Worm (Caenorhabditis elegans) whole organism, early embryonic: ENCODE results near the gene C45B2.8.

Experiments used
- B0310.2 ChIP-seq: sonication (generic microtip); optimal IDR thresholded peaks from 2 replicates; lab custom pipeline; 2016; ENCODE audit warnings: mild to moderate bottlenecking, missing genetic modification characterization, missing compliant biosample characterization
- aly-1 ChIP-seq: sonication (generic microtip); optimal IDR thresholded peaks from 2 replicates; lab custom pipeline; 2016; ENCODE audit warnings: missing genetic modification characterization, missing compliant biosample characterization
- ama-1 ChIP-seq: fragments of 150-350 bp; optimal IDR thresholded peaks from 2 replicates; lab custom pipeline; 2014
- hnd-1 ChIP-seq: sonication (generic microtip); optimal IDR thresholded peaks from 2 replicates; lab custom pipeline; 2016; ENCODE audit warnings: missing genetic modification characterization, missing compliant biosample characterization
- pes-1 ChIP-seq: fragments of 200-800 bp; sonication (Bioruptor generic); IDR thresholded peaks from 2 replicates; pipeline ENCODE4 v1.3.6; 2022; ENCODE audit warnings: missing genetic modification reagents, missing genetic modification characterization, missing compliant biosample characterization
- tbx-11 ChIP-seq: fragments of 200-800 bp; sonication (Bioruptor generic); IDR thresholded peaks from 2 replicates; pipeline ENCODE4 v1.3.6; 2022; ENCODE audit warnings: missing genetic modification characterization, missing compliant biosample characterization
- tbx-37 ChIP-seq: fragments of 200-800 bp; sonication (Bioruptor generic); conservative IDR thresholded peaks from 2 replicates; pipeline ENCODE4 v1.3.6; 2022; ENCODE audit warnings: missing genetic modification reagents, missing genetic modification characterization, missing compliant biosample characterization

ce11 chrX:6066618-6067017 is 21.2 kb upstream of the C45B2.8 start:
- TF ChIP-seq pes-1 (GFP tag; lab: Robert Waterston, UW) (no peak), ama-1 (lab: Kevin White, UChicago) (no peak), tbx-37 (no peak), B0310.2 (tag; lab: Kevin White, UChicago) (no peak), tbx-11 (GFP tag; lab: Robert Waterston, UW) (no peak), hnd-1 (tag; lab: Kevin White, UChicago) (no peak), aly-1 (no peak)
